Worm (Caenorhabditis elegans) whole organism, L1 larva: Measurements from ENCODE around the gene pnp-1.

Source experiments
- aly-2 ChIP-seq: fragments of 150-350 bp; optimal IDR thresholded peaks from 2 replicates; lab custom pipeline; 2014; ENCODE audit warnings: missing biosample characterization, missing genetic modification characterization
- dsc-1 ChIP-seq: sonication (generic microtip); optimal IDR thresholded peaks from 2 replicates; lab custom pipeline; 2016; ENCODE audit warnings: mild to moderate bottlenecking, missing genetic modification characterization, missing compliant biosample characterization
- egl-27 ChIP-seq, 2 experiments: fragments of 150-350 bp in 1 of 2; sonication (generic microtip); optimal IDR thresholded peaks; 3 replicates each; lab custom pipeline; 2017 to 2018; ENCODE audit warnings: missing biosample characterization in 2 of 2, missing genetic modification characterization in 2 of 2, missing genetic modification reagents in 2 of 2
- fos-1 ChIP-seq: fragments of 150-350 bp; optimal IDR thresholded peaks from 2 replicates; lab custom pipeline; 2014; ENCODE audit warnings: missing biosample characterization, missing genetic modification characterization
- jun-1 ChIP-seq: fragments of 150-350 bp; optimal IDR thresholded peaks from 2 replicates; lab custom pipeline; 2014; ENCODE audit warnings: missing biosample characterization, missing genetic modification reagents, missing genetic modification characterization
- mdl-1 ChIP-seq, 2 experiments: fragments of 150-350 bp; optimal IDR thresholded peaks; 2 replicates each; lab custom pipeline; 2014 to 2017; ENCODE audit warnings: missing biosample characterization in 2 of 2, missing genetic modification characterization in 2 of 2, inconsistent platforms in 1 of 2
- nhr-12 ChIP-seq: sonication (generic microtip); optimal IDR thresholded peaks from 2 replicates; lab custom pipeline; 2017; ENCODE audit warnings: missing biosample characterization, missing genetic modification characterization
- nhr-237 ChIP-seq: fragments of 150-350 bp; optimal IDR thresholded peaks from 2 replicates; lab custom pipeline; 2014; ENCODE audit warnings: missing biosample characterization, missing genetic modification characterization
- nhr-28 ChIP-seq: fragments of 150-350 bp; optimal IDR thresholded peaks from 2 replicates; lab custom pipeline; 2014; ENCODE audit warnings: missing biosample characterization, missing genetic modification characterization
- skn-1 ChIP-seq: fragments of 150-350 bp; optimal IDR thresholded peaks from 2 replicates; lab custom pipeline; 2014; ENCODE audit warnings: missing biosample characterization, missing genetic modification characterization
- snpc-4 ChIP-seq: fragments of 150-350 bp; optimal IDR thresholded peaks from 2 replicates; lab custom pipeline; 2014; ENCODE audit warnings: missing biosample characterization, missing genetic modification characterization
- tbx-2 ChIP-seq: sonication (generic microtip); optimal IDR thresholded peaks from 2 replicates; lab custom pipeline; 2016; ENCODE audit warnings: missing genetic modification characterization, missing compliant biosample characterization
- unc-86 ChIP-seq: sonication (generic microtip); optimal IDR thresholded peaks from 2 replicates; lab custom pipeline; 2016; ENCODE audit warnings: missing genetic modification characterization, missing compliant biosample characterization
- ztf-11 ChIP-seq, 2 experiments: sonication (generic microtip); optimal IDR thresholded peaks; 2 replicates each; lab custom pipeline; 2016 to 2017; ENCODE audit warnings: missing genetic modification characterization in 2 of 2, missing biosample characterization in 1 of 2, missing compliant biosample characterization in 1 of 2

ce11 chrIV:322497-322896, 24.4 kb upstream of the pnp-1 start, which contains the start of gene grl-26:
- TF ChIP-seq nhr-12 (tag; lab: Kevin White, UChicago), result no peak
- no peak for TF ChIP-seq jun-1 (tag; lab: Kevin White, UChicago)
- TF ChIP-seq snpc-4 (tag; lab: Kevin White, UChicago), result no peak
- no peak for TF ChIP-seq aly-2 (tag; lab: Kevin White, UChicago)
- TF ChIP-seq tbx-2 (tag; lab: Kevin White, UChicago), result peak; percentile 2
- TF ChIP-seq dsc-1, result no peak
- no peak for TF ChIP-seq ztf-11 (tag; optimal IDR thresholded peaks at IDR 0.05; lab: Kevin White, UChicago)
- TF ChIP-seq fos-1 (tag; lab: Kevin White, UChicago), result no peak
- TF ChIP-seq nhr-237 (tag; lab: Kevin White, UChicago), result no peak
- TF ChIP-seq unc-86 (tag; lab: Kevin White, UChicago), result no peak
- no peak for TF ChIP-seq egl-27 (tag; optimal IDR thresholded peaks at IDR 0.05; lab: Kevin White, UChicago)
- TF ChIP-seq mdl-1 (tag; optimal IDR thresholded peaks at IDR 0.05; lab: Kevin White, UChicago), result peak in 1 of 2 experiments; percentile 30
- TF ChIP-seq skn-1, result no peak
- TF ChIP-seq nhr-28 (tag; lab: Kevin White, UChicago), result no peak
